Fruit fly (Drosophila melanogaster): ENCODE results near the gene Pyroxd1.
A peak's percentile ranks its signal among the peaks of the same experiment; 100 is the strongest.

Pyroxd1 gene

dm6 chr2L:20061018-20061657 lies 30.1 kb upstream of the Pyroxd1 start, which contains the start of the genes barr and lok (continued):
- TF ChIP-seq Aef1 (GFP tag; IDR thresholded peaks at IDR 0.05) (peak; percentile 51), Dbx (GFP tag; IDR thresholded peaks at IDR 0.05) (peak; percentile 63; the same call in 2 of the 3 replicates), kah (GFP tag; optimal IDR thresholded peaks at IDR 0.05) (peak; percentile 5), CG13296 (GFP tag; optimal IDR thresholded peaks at IDR 0.05) (no peak), ato (GFP tag; IDR thresholded peaks at IDR 0.05; ENCODE audit: partially characterized antibody) (no peak), az2 (GFP tag; optimal IDR thresholded peaks at IDR 0.05) (peak; percentile 59), CG2202 (tag; optimal IDR thresholded peaks at IDR 0.05) (no peak), CG3065 (GFP tag; optimal IDR thresholded peaks at IDR 0.05) (no peak), Dip3 (GFP tag; optimal IDR thresholded peaks at IDR 0.05) (peak; percentile 20), ap (GFP tag; IDR thresholded peaks at IDR 0.05) (no peak), Hr51 (GFP tag; optimal IDR thresholded peaks at IDR 0.05) (peak in 1 of 2 experiments; percentile 57), CG17186 (GFP tag; optimal IDR thresholded peaks at IDR 0.05) (no peak), Ptx1 (GFP tag; IDR thresholded peaks at IDR 0.05) (peak; percentile 61; the same call in 1 of the 2 replicates), CG2889 (GFP tag; IDR thresholded peaks at IDR 0.05) (no peak), Hr3 (GFP tag; optimal IDR thresholded peaks at IDR 0.05) (peak; percentile 66), sug (tag; optimal IDR thresholded peaks at IDR 0.05) (peak; percentile 63), mam (GFP tag; optimal IDR thresholded peaks at IDR 0.05) (peak; percentile 72), CG30020 (tag; optimal IDR thresholded peaks at IDR 0.05) (peak; percentile 66), pita (GFP tag; optimal IDR thresholded peaks at IDR 0.05) (no peak), CG15601 (tag; optimal IDR thresholded peaks at IDR 0.05) (peak; percentile 30), CG3847 (GFP tag; IDR thresholded peaks at IDR 0.05) (peak; percentile 46; the same call in 1 of the 2 replicates), MTF-1 (GFP tag; optimal IDR thresholded peaks at IDR 0.05; ENCODE audit: borderline replicate concordance) (no peak), CG10209 (GFP tag; optimal IDR thresholded peaks at IDR 0.05) (no peak), esg (GFP tag; conservative IDR thresholded peaks at IDR 0.05) (0 out of 2 replicates have a peak, but pooled peaks have one; percentile 17), crp (GFP tag; optimal IDR thresholded peaks at IDR 0.05) (peak in 1 of 2 experiments; percentile 9), Eip74EF (GFP tag; optimal IDR thresholded peaks at IDR 0.05) (no peak), ind (GFP tag; optimal IDR thresholded peaks at IDR 0.05) (peak; percentile 65), so (GFP tag; IDR thresholded peaks at IDR 0.05) (no peak), Gug (GFP tag; IDR thresholded peaks at IDR 0.05) (peak; percentile 25; the same call in 1 of the 4 replicates), run (tag; optimal IDR thresholded peaks at IDR 0.05) (no peak), B-H1 (GFP tag; IDR thresholded peaks at IDR 0.05) (no peak), ken (GFP tag; IDR thresholded peaks at IDR 0.05) (no peak), sna (GFP tag; IDR thresholded peaks at IDR 0.05; ENCODE audit: partially characterized antibody) (no peak), nerfin-1 (tag; optimal IDR thresholded peaks at IDR 0.05) (peak; percentile 44), aop (GFP tag; IDR thresholded peaks at IDR 0.05) (no peak), Dek (tag; optimal IDR thresholded peaks at IDR 0.05) (peak; percentile 19), CG1602 (GFP tag; optimal IDR thresholded peaks at IDR 0.05) (peak; percentile 53), abd-A (tag; optimal IDR thresholded peaks at IDR 0.05) (no peak), CG10274 (GFP tag; optimal IDR thresholded peaks at IDR 0.05) (no peak), stwl (tag; optimal IDR thresholded peaks at IDR 0.05) (peak; percentile 24), psq (GFP tag; optimal IDR thresholded peaks at IDR 0.05) (peak; percentile 44), CG17829 (tag; optimal IDR thresholded peaks at IDR 0.05) (peak; percentile 31), CG6175 (GFP tag; IDR thresholded peaks at IDR 0.05) (no peak), Mes4 (GFP tag; optimal IDR thresholded peaks at IDR 0.05) (no peak), odd (GFP tag; optimal IDR thresholded peaks at IDR 0.05) (no peak), oc (tag; optimal IDR thresholded peaks at IDR 0.05) (no peak), Dref (GFP tag; IDR thresholded peaks at IDR 0.05) (no peak), seq (GFP tag; IDR thresholded peaks at IDR 0.05) (no peak), CG33213 (GFP tag; optimal IDR thresholded peaks at IDR 0.05) (peak; percentile 10), crc (GFP tag; optimal IDR thresholded peaks at IDR 0.05) (peak; percentile 15)
